Worm (Caenorhabditis elegans): ENCODE results near the gene F48G7.13.

DNA sequence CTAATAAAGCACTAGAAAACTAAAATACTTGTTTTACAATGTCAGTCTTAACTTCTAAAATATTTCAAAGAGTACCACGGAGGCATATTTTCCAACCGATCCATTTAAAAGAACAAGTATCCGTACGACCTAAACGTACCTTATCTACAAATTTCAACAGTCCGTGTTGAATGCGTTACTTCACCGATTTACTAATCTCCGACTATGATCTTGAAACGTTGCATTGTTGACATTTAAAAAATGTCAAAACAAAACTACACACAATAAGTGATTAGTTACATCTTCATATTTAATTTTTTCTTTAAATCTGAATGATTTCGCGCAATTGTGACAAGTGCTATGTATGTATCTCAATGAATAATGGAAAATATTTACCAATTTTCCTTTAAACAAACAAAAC is 17.6 kb upstream of the F48G7.13 start:
- TF ChIP-seq sptf-1 (tag; optimal IDR thresholded peaks at IDR 0.05) (no peak), elt-2 (tag; optimal IDR thresholded peaks at IDR 0.05) (no peak), ztf-11 (tag; optimal IDR thresholded peaks at IDR 0.05) (no peak)
